Worm (Caenorhabditis elegans) whole organism, young adult: ENCODE measurements around the gene gpa-9.
A peak's percentile ranks its signal among the peaks of the same experiment; 100 is the strongest.

ENCODE experiments used
- B0019.2 ChIP-seq: fragments of 200-800 bp; sonication (Bioruptor generic); conservative IDR thresholded peaks from 2 replicates; pipeline ENCODE4 v1.3.6; 2022; ENCODE audit warnings: missing genetic modification reagents, missing genetic modification characterization, missing compliant biosample characterization
- B0336.3 ChIP-seq: fragments of 200-800 bp; sonication (Bioruptor generic); IDR thresholded peaks from 2 replicates; pipeline ENCODE4 v1.3.6; 2022; ENCODE audit warnings: missing genetic modification characterization, missing compliant biosample characterization
- D2030.7 ChIP-seq: fragments of 200-800 bp; sonication (Bioruptor generic); IDR thresholded peaks from 2 replicates; pipeline ENCODE4 v1.3.6; 2022; ENCODE audit warnings: missing genetic modification reagents, missing genetic modification characterization, missing compliant biosample characterization
- F22D6.2 ChIP-seq: sonication (generic microtip); optimal IDR thresholded peaks from 2 replicates; lab custom pipeline; 2016; ENCODE audit warnings: mild to moderate bottlenecking, missing genetic modification characterization, missing compliant biosample characterization
- F39B2.1 ChIP-seq: fragments of 200-800 bp; sonication (Bioruptor generic); IDR thresholded peaks from 2 replicates; pipeline ENCODE4 v1.3.6; 2022; ENCODE audit warnings: missing genetic modification reagents, missing genetic modification characterization, missing compliant biosample characterization
- T07F8.4 ChIP-seq: sonication (generic microtip); optimal IDR thresholded peaks from 2 replicates; lab custom pipeline; 2016; ENCODE audit warnings: mild to moderate bottlenecking, missing genetic modification characterization, moderate library complexity, missing compliant biosample characterization
- Y56A3A.18 ChIP-seq: fragments of 200-800 bp; sonication (Bioruptor generic); IDR thresholded peaks from 2 replicates; pipeline ENCODE4 v1.3.6; 2022; ENCODE audit warnings: missing genetic modification reagents, missing genetic modification characterization, missing compliant biosample characterization
- Y95B8A.8 ChIP-seq: fragments of 200-800 bp; sonication (Bioruptor generic); IDR thresholded peaks from 2 replicates; pipeline ENCODE4 v1.3.6; 2022; ENCODE audit warnings: missing genetic modification reagents, missing genetic modification characterization, missing compliant biosample characterization
- ZK185.1 ChIP-seq: sonication (generic microtip); optimal IDR thresholded peaks from 2 replicates; lab custom pipeline; 2016; ENCODE audit warnings: mild to moderate bottlenecking, missing genetic modification characterization, missing compliant biosample characterization; ENCODE audit not compliant: poor library complexity, severe bottlenecking
- akir-1 ChIP-seq: fragments of 200-800 bp; sonication (Bioruptor generic); optimal IDR thresholded peaks from 2 replicates; lab custom pipeline; 2018; ENCODE audit warnings: mild to moderate bottlenecking, missing genetic modification characterization, moderate library complexity, missing compliant biosample characterization
- aptf-3 ChIP-seq: fragments of 200-800 bp; sonication (Bioruptor generic); IDR thresholded peaks from 2 replicates; pipeline ENCODE4 v1.3.6; 2022; ENCODE audit warnings: missing genetic modification characterization, missing compliant biosample characterization
- attf-3 ChIP-seq: fragments of 200-800 bp; sonication (Bioruptor generic); conservative IDR thresholded peaks from 2 replicates; pipeline ENCODE4 v1.3.6; 2022; ENCODE audit warnings: missing genetic modification reagents, missing genetic modification characterization, missing compliant biosample characterization
- bed-2 ChIP-seq: fragments of 200-800 bp; sonication (Bioruptor generic); IDR thresholded peaks from 2 replicates; pipeline ENCODE4 v1.3.6; 2022; ENCODE audit warnings: missing genetic modification reagents, missing genetic modification characterization, missing compliant biosample characterization
- ccch-3 ChIP-seq: fragments of 200-800 bp; sonication (Bioruptor generic); optimal IDR thresholded peaks from 2 replicates; lab custom pipeline; 2018; ENCODE audit warnings: mild to moderate bottlenecking, missing genetic modification characterization, missing compliant biosample characterization
- cebp-1 ChIP-seq, 2 experiments: fragments of 200-800 bp in 1 of 2; sonication (Bioruptor generic) in 1 of 2; sonication (generic microtip) in 1 of 2; IDR thresholded peaks in 1 of 2; optimal IDR thresholded peaks in 1 of 2; 2 replicates each; pipeline versions ENCODE4 v1.3.6 to Lab custom; 2017 to 2022; ENCODE audit warnings: missing compliant biosample characterization in 2 of 2, missing genetic modification characterization in 2 of 2, mild to moderate bottlenecking in 1 of 2, missing genetic modification reagents in 1 of 2, moderate library complexity in 1 of 2
- cebp-2 ChIP-seq: fragments of 200-800 bp; sonication (Bioruptor generic); IDR thresholded peaks from 2 replicates; pipeline ENCODE4 v1.3.6; 2022; ENCODE audit warnings: missing genetic modification characterization, missing compliant biosample characterization
- ceh-27 ChIP-seq: fragments of 200-800 bp; sonication (Bioruptor generic); optimal IDR thresholded peaks from 2 replicates; lab custom pipeline; 2018; ENCODE audit warnings: mild to moderate bottlenecking, missing genetic modification characterization, moderate library complexity, missing compliant biosample characterization
- ceh-79 ChIP-seq: sonication (generic microtip); optimal IDR thresholded peaks from 2 replicates; lab custom pipeline; 2017; ENCODE audit warnings: mild to moderate bottlenecking, missing genetic modification characterization, missing compliant biosample characterization
- chd-7 ChIP-seq: sonication (generic microtip); optimal IDR thresholded peaks from 2 replicates; lab custom pipeline; 2016; ENCODE audit warnings: mild to moderate bottlenecking, missing genetic modification characterization, moderate library complexity, missing compliant biosample characterization
- dpff-1 ChIP-seq: sonication (generic microtip); optimal IDR thresholded peaks from 2 replicates; lab custom pipeline; 2017; ENCODE audit warnings: mild to moderate bottlenecking, missing genetic modification characterization, missing compliant biosample characterization
- ekl-4 ChIP-seq: fragments of 200-800 bp; sonication (Bioruptor generic); IDR thresholded peaks from 2 replicates; pipeline ENCODE4 v1.3.6; 2022; ENCODE audit warnings: missing genetic modification reagents, missing genetic modification characterization, missing compliant biosample characterization
- ets-4 ChIP-seq: fragments of 200-800 bp; sonication (Bioruptor generic); optimal IDR thresholded peaks from 2 replicates; lab custom pipeline; 2018; ENCODE audit warnings: mild to moderate bottlenecking, missing genetic modification characterization, missing compliant biosample characterization
- hlh-26 ChIP-seq: fragments of 200-800 bp; sonication (Bioruptor generic); conservative IDR thresholded peaks from 2 replicates; pipeline ENCODE4 v1.3.6; 2022; ENCODE audit warnings: missing genetic modification reagents, missing genetic modification characterization, missing compliant biosample characterization
- hmg-1.2 ChIP-seq: fragments of 200-800 bp; sonication (Bioruptor generic); IDR thresholded peaks from 2 replicates; pipeline ENCODE4 v1.3.6; 2022; ENCODE audit warnings: missing genetic modification reagents, missing genetic modification characterization, missing compliant biosample characterization
- hmg-20 ChIP-seq: fragments of 200-800 bp; sonication (Bioruptor generic); IDR thresholded peaks from 2 replicates; pipeline ENCODE4 v1.3.6; 2022; ENCODE audit warnings: missing genetic modification reagents, missing genetic modification characterization, missing compliant biosample characterization
- let-526 ChIP-seq: fragments of 200-800 bp; sonication (Bioruptor generic); IDR thresholded peaks from 2 replicates; pipeline ENCODE4 v1.3.6; 2022; ENCODE audit warnings: missing genetic modification reagents, missing genetic modification characterization, missing compliant biosample characterization
- madf-10 ChIP-seq: sonication (generic microtip); optimal IDR thresholded peaks from 2 replicates; lab custom pipeline; 2016; ENCODE audit warnings: mild to moderate bottlenecking, missing genetic modification characterization, missing compliant biosample characterization
- madf-8 ChIP-seq: fragments of 200-800 bp; sonication (Bioruptor generic); conservative IDR thresholded peaks from 2 replicates; pipeline ENCODE4 v1.3.6; 2022; ENCODE audit warnings: missing genetic modification reagents, missing genetic modification characterization, missing compliant biosample characterization
- nhr-120 ChIP-seq: fragments of 200-800 bp; sonication (Bioruptor generic); IDR thresholded peaks from 2 replicates; pipeline ENCODE4 v1.3.6; 2022; ENCODE audit warnings: missing genetic modification characterization, missing compliant biosample characterization
- nhr-179 ChIP-seq: sonication (generic microtip); optimal IDR thresholded peaks from 2 replicates; lab custom pipeline; 2016; ENCODE audit warnings: mild to moderate bottlenecking, missing genetic modification characterization, missing compliant biosample characterization
- pbrm-1 ChIP-seq: fragments of 200-800 bp; sonication (Bioruptor generic); IDR thresholded peaks from 2 replicates; pipeline ENCODE4 v1.3.6; 2022; ENCODE audit warnings: missing genetic modification reagents, missing genetic modification characterization, missing compliant biosample characterization
- repo-1 ChIP-seq: sonication (generic microtip); optimal IDR thresholded peaks from 2 replicates; lab custom pipeline; 2017; ENCODE audit warnings: mild to moderate bottlenecking, missing genetic modification characterization, missing compliant biosample characterization
- sdz-38 ChIP-seq: sonication (generic microtip); optimal IDR thresholded peaks from 2 replicates; lab custom pipeline; 2016; ENCODE audit warnings: missing genotype, missing genetic modification characterization, missing compliant biosample characterization
- sea-2 ChIP-seq: fragments of 200-800 bp; sonication (Bioruptor generic); IDR thresholded peaks from 2 replicates; pipeline ENCODE4 v1.3.6; 2022; ENCODE audit warnings: missing genetic modification characterization, missing compliant biosample characterization
- snpc-1.1 ChIP-seq: sonication (generic microtip); optimal IDR thresholded peaks from 2 replicates; lab custom pipeline; 2017; ENCODE audit warnings: missing genetic modification characterization, mild to moderate bottlenecking, missing compliant biosample characterization, antibody characterized with exemption, moderate library complexity, missing genotype, missing genetic modification reagents; ENCODE audit not compliant: insufficient read depth
- snpc-3.4 ChIP-seq: sonication (generic microtip); optimal IDR thresholded peaks from 2 replicates; lab custom pipeline; 2017; ENCODE audit warnings: missing genetic modification characterization, mild to moderate bottlenecking, missing compliant biosample characterization, antibody characterized with exemption, moderate library complexity, missing genotype, missing genetic modification reagents
- snpc-4 ChIP-seq, 5 experiments: fragments of 150-350 bp in 1 of 5; sonication (generic microtip) in 4 of 5; optimal IDR thresholded peaks; 2 replicates each; lab custom pipeline; 2014 to 2018; ENCODE audit warnings: missing genetic modification characterization in 5 of 5, missing biosample characterization in 3 of 5, antibody characterized with exemption in 2 of 5, mild to moderate bottlenecking in 2 of 5, missing compliant biosample characterization in 2 of 5, missing genotype in 2 of 5, moderate library complexity in 2 of 5, missing genetic modification reagents in 1 of 5
- ztf-22 ChIP-seq: fragments of 200-800 bp; sonication (Bioruptor generic); optimal IDR thresholded peaks from 2 replicates; lab custom pipeline; 2018; ENCODE audit warnings: mild to moderate bottlenecking, missing genetic modification characterization, moderate library complexity, missing compliant biosample characterization
- ztf-28 ChIP-seq: fragments of 200-800 bp; sonication (Bioruptor generic); IDR thresholded peaks from 2 replicates; pipeline ENCODE4 v1.3.6; 2022; ENCODE audit warnings: missing genetic modification reagents, missing genetic modification characterization, missing compliant biosample characterization

The gpa-9 gene

ce11 chrV:12659426-12659825 is 10.3 kb upstream of the gpa-9 start, which contains the start of gene ccch-3 (continued):
- TF ChIP-seq repo-1 (tag; lab: Kevin White, UChicago) (peak; percentile 1), pbrm-1 (GFP tag; lab: Robert Waterston, UW) (peak; percentile 67; the same call in 1 of the 2 replicates), akir-1 (GFP tag; lab: Kevin White, UChicago) (no peak), sea-2 (no peak), ztf-22 (GFP tag; lab: Kevin White, UChicago) (no peak), ztf-28 (no peak), T07F8.4 (tag; lab: Kevin White, UChicago) (no peak), Y95B8A.8 (GFP tag; lab: Robert Waterston, UW) (no peak), sdz-38 (no peak), aptf-3 (GFP tag; lab: Robert Waterston, UW) (no peak), ets-4 (GFP tag; lab: Kevin White, UChicago) (no peak), nhr-179 (no peak), hlh-26 (GFP tag; lab: Robert Waterston, UW) (no peak), ceh-27 (GFP tag; lab: Kevin White, UChicago) (peak; percentile 67), cebp-1 (GFP tag; IDR thresholded peaks at IDR 0.05; lab: Robert Waterston, UW) (no peak), cebp-1 (tag; optimal IDR thresholded peaks at IDR 0.05; lab: Kevin White, UChicago) (peak; percentile 72), B0019.2 (GFP tag; lab: Robert Waterston, UW) (no peak), F22D6.2 (tag; lab: Kevin White, UChicago) (no peak), ekl-4 (GFP tag; lab: Robert Waterston, UW) (peak; percentile 83), chd-7 (tag; lab: Kevin White, UChicago) (peak; percentile 51), nhr-120 (GFP tag; lab: Robert Waterston, UW) (no peak), bed-2 (GFP tag; lab: Robert Waterston, UW) (no peak), attf-3 (GFP tag; lab: Robert Waterston, UW) (peak; percentile 68), let-526 (no peak), hmg-20 (GFP tag; lab: Robert Waterston, UW) (0 out of 2 replicates have a peak, but pooled peaks have one; percentile 10), Y56A3A.18 (no peak), madf-10 (tag; lab: Kevin White, UChicago) (peak; percentile 27), snpc-4 (GFP tag; optimal IDR thresholded peaks at IDR 0.05; lab: Kevin White, UChicago) (peak; percentile 7), snpc-4 (tag; optimal IDR thresholded peaks at IDR 0.05; lab: Kevin White, UChicago) (peak in 3 of 4 experiments; percentile 43 to 60 (median 52)), hmg-1.2 (GFP tag; lab: Robert Waterston, UW) (peak; percentile 67), ccch-3 (GFP tag; lab: Kevin White, UChicago) (no peak), D2030.7 (GFP tag; lab: Robert Waterston, UW) (no peak; the same call in 1 of the 2 replicates), cebp-2 (GFP tag; lab: Robert Waterston, UW) (no peak), F39B2.1 (GFP tag; lab: Robert Waterston, UW) (no peak), madf-8 (GFP tag; lab: Robert Waterston, UW) (no peak), ceh-79 (tag; lab: Kevin White, UChicago) (no peak)

ce11 chrV:12658142-12658541 is 9.0 kb upstream of the gpa-9 start, which contains the start of gene W05B10.6:
Gene W05B10.6, minus strand, starts transcription at chrV:12658242.
- no peak for TF ChIP-seq ZK185.1
- no peak for TF ChIP-seq dpff-1 (tag; lab: Kevin White, UChicago)
- no peak for TF ChIP-seq snpc-1.1 (tag; lab: Kevin White, UChicago)
- TF ChIP-seq F22D6.2 (tag; lab: Kevin White, UChicago) = no peak
- TF ChIP-seq pbrm-1 (GFP tag; lab: Robert Waterston, UW) = no peak
- no peak for TF ChIP-seq B0336.3 (GFP tag; lab: Robert Waterston, UW)
- no peak for TF ChIP-seq snpc-3.4 (tag; lab: Kevin White, UChicago)
